Worm (Caenorhabditis elegans) whole organism, young adult: Measurements from ENCODE around the gene F49C12.4.

Experiments
- B0336.3 ChIP-seq: fragments of 200-800 bp; sonication (Bioruptor generic); IDR thresholded peaks from 2 replicates; pipeline ENCODE4 v1.3.6; 2022; ENCODE audit warnings: missing genetic modification characterization, missing compliant biosample characterization
- Y53G8AR.9 ChIP-seq: fragments of 200-800 bp; sonication (Bioruptor generic); conservative IDR thresholded peaks from 2 replicates; pipeline ENCODE4 v1.3.6; 2022; ENCODE audit warnings: missing genetic modification reagents, missing genetic modification characterization, missing compliant biosample characterization
- Y56A3A.18 ChIP-seq: fragments of 200-800 bp; sonication (Bioruptor generic); IDR thresholded peaks from 2 replicates; pipeline ENCODE4 v1.3.6; 2022; ENCODE audit warnings: missing genetic modification reagents, missing genetic modification characterization, missing compliant biosample characterization
- ZK185.1 ChIP-seq: sonication (generic microtip); optimal IDR thresholded peaks from 2 replicates; lab custom pipeline; 2016; ENCODE audit warnings: mild to moderate bottlenecking, missing genetic modification characterization, missing compliant biosample characterization; ENCODE audit not compliant: poor library complexity, severe bottlenecking
- akir-1 ChIP-seq: fragments of 200-800 bp; sonication (Bioruptor generic); optimal IDR thresholded peaks from 2 replicates; lab custom pipeline; 2018; ENCODE audit warnings: mild to moderate bottlenecking, missing genetic modification characterization, moderate library complexity, missing compliant biosample characterization
- bed-2 ChIP-seq: fragments of 200-800 bp; sonication (Bioruptor generic); IDR thresholded peaks from 2 replicates; pipeline ENCODE4 v1.3.6; 2022; ENCODE audit warnings: missing genetic modification reagents, missing genetic modification characterization, missing compliant biosample characterization
- ccch-3 ChIP-seq: fragments of 200-800 bp; sonication (Bioruptor generic); optimal IDR thresholded peaks from 2 replicates; lab custom pipeline; 2018; ENCODE audit warnings: mild to moderate bottlenecking, missing genetic modification characterization, missing compliant biosample characterization
- cebp-1 ChIP-seq, 2 experiments: fragments of 200-800 bp in 1 of 2; sonication (Bioruptor generic) in 1 of 2; sonication (generic microtip) in 1 of 2; IDR thresholded peaks in 1 of 2; optimal IDR thresholded peaks in 1 of 2; 2 replicates each; pipeline versions ENCODE4 v1.3.6 to Lab custom; 2017 to 2022; ENCODE audit warnings: missing compliant biosample characterization in 2 of 2, missing genetic modification characterization in 2 of 2, mild to moderate bottlenecking in 1 of 2, missing genetic modification reagents in 1 of 2, moderate library complexity in 1 of 2
- die-1 ChIP-seq: sonication (generic microtip); optimal IDR thresholded peaks from 2 replicates; lab custom pipeline; 2016; ENCODE audit warnings: missing genotype, mild to moderate bottlenecking, missing genetic modification characterization, missing compliant biosample characterization
- dpl-1 ChIP-seq: fragments of 150-350 bp; optimal IDR thresholded peaks from 2 replicates; lab custom pipeline; 2014; ENCODE audit warnings: missing biosample characterization, missing genetic modification reagents, missing genetic modification characterization
- efl-1 ChIP-seq: fragments of 150-350 bp; optimal IDR thresholded peaks from 2 replicates; lab custom pipeline; 2014; ENCODE audit warnings: missing biosample characterization, missing genetic modification reagents, missing genetic modification characterization
- egrh-3 ChIP-seq: fragments of 200-800 bp; sonication (Bioruptor generic); IDR thresholded peaks from 2 replicates; pipeline ENCODE4 v1.3.6; 2022; ENCODE audit warnings: missing genetic modification reagents, missing genetic modification characterization, missing compliant biosample characterization
- gei-17 ChIP-seq: fragments of 200-800 bp; sonication (Bioruptor generic); optimal IDR thresholded peaks from 2 replicates; lab custom pipeline; 2018; ENCODE audit warnings: mild to moderate bottlenecking, missing genetic modification characterization, missing compliant biosample characterization
- him-1 ChIP-seq: sonication (generic microtip); optimal IDR thresholded peaks from 2 replicates; lab custom pipeline; 2016; ENCODE audit warnings: missing genotype, missing genetic modification reagents, missing genetic modification characterization, missing compliant biosample characterization
- hmg-20 ChIP-seq: fragments of 200-800 bp; sonication (Bioruptor generic); IDR thresholded peaks from 2 replicates; pipeline ENCODE4 v1.3.6; 2022; ENCODE audit warnings: missing genetic modification reagents, missing genetic modification characterization, missing compliant biosample characterization
- let-607 ChIP-seq, 2 experiments: fragments of 200-800 bp in 1 of 2; sonication (Bioruptor generic) in 1 of 2; sonication (generic microtip) in 1 of 2; optimal IDR thresholded peaks; 2 replicates each; lab custom pipeline; 2016 to 2018; ENCODE audit warnings: mild to moderate bottlenecking in 2 of 2, missing compliant biosample characterization in 2 of 2, missing genetic modification characterization in 2 of 2, moderate library complexity in 2 of 2, missing genotype in 1 of 2
- lin-40 ChIP-seq: sonication (generic microtip); optimal IDR thresholded peaks from 2 replicates; lab custom pipeline; 2016; ENCODE audit warnings: missing genetic modification characterization, mild to moderate bottlenecking, missing compliant biosample characterization, missing genotype, missing genetic modification reagents
- madf-3 ChIP-seq: fragments of 200-800 bp; sonication (Bioruptor generic); IDR thresholded peaks from 2 replicates; pipeline ENCODE4 v1.3.6; 2022; ENCODE audit warnings: missing genetic modification reagents, missing genetic modification characterization, missing compliant biosample characterization
- madf-6 ChIP-seq: fragments of 200-800 bp; sonication (Bioruptor generic); IDR thresholded peaks from 2 replicates; pipeline ENCODE4 v1.3.6; 2022; ENCODE audit warnings: missing genetic modification reagents, missing genetic modification characterization, missing compliant biosample characterization
- madf-8 ChIP-seq: fragments of 200-800 bp; sonication (Bioruptor generic); conservative IDR thresholded peaks from 2 replicates; pipeline ENCODE4 v1.3.6; 2022; ENCODE audit warnings: missing genetic modification reagents, missing genetic modification characterization, missing compliant biosample characterization
- mcd-1 ChIP-seq: fragments of 200-800 bp; sonication (Bioruptor generic); IDR thresholded peaks from 2 replicates; pipeline ENCODE4 v1.3.6; 2022; ENCODE audit warnings: missing genetic modification reagents, missing genetic modification characterization, missing compliant biosample characterization
- mel-28 ChIP-seq: sonication (generic microtip); optimal IDR thresholded peaks from 2 replicates; lab custom pipeline; 2016; ENCODE audit warnings: borderline replicate concordance, mild to moderate bottlenecking, missing genetic modification characterization, missing compliant biosample characterization
- mxl-1 ChIP-seq: sonication (generic microtip); optimal IDR thresholded peaks from 2 replicates; lab custom pipeline; 2016; ENCODE audit warnings: missing genetic modification characterization, missing compliant biosample characterization
- nhr-80 ChIP-seq: sonication (generic microtip); optimal IDR thresholded peaks from 2 replicates; lab custom pipeline; 2016; ENCODE audit warnings: missing genetic modification characterization, missing compliant biosample characterization
- snpc-4 ChIP-seq, 5 experiments: fragments of 150-350 bp in 1 of 5; sonication (generic microtip) in 4 of 5; optimal IDR thresholded peaks; 2 replicates each; lab custom pipeline; 2014 to 2018; ENCODE audit warnings: missing genetic modification characterization in 5 of 5, missing biosample characterization in 3 of 5, antibody characterized with exemption in 2 of 5, mild to moderate bottlenecking in 2 of 5, missing compliant biosample characterization in 2 of 5, missing genotype in 2 of 5, moderate library complexity in 2 of 5, missing genetic modification reagents in 1 of 5
- somi-1 ChIP-seq: fragments of 200-800 bp; sonication (Bioruptor generic); optimal IDR thresholded peaks from 2 replicates; lab custom pipeline; 2018; ENCODE audit warnings: mild to moderate bottlenecking, missing genetic modification characterization, missing compliant biosample characterization
- tbp1 ChIP-seq: fragments of 200-800 bp; sonication (Bioruptor generic); optimal IDR thresholded peaks from 2 replicates; lab custom pipeline; 2018; ENCODE audit warnings: mild to moderate bottlenecking, missing genetic modification characterization, missing compliant biosample characterization
- unc-62 ChIP-seq: fragments of 150-350 bp; optimal IDR thresholded peaks from 2 replicates; lab custom pipeline; 2014; ENCODE audit warnings: missing biosample characterization, missing genetic modification reagents, missing genetic modification characterization
- zfh-2 ChIP-seq: fragments of 200-800 bp; sonication (Bioruptor generic); conservative IDR thresholded peaks from 2 replicates; pipeline ENCODE4 v1.3.6; 2022; ENCODE audit warnings: missing genetic modification reagents, missing genetic modification characterization, missing compliant biosample characterization
- ztf-22 ChIP-seq: fragments of 200-800 bp; sonication (Bioruptor generic); optimal IDR thresholded peaks from 2 replicates; lab custom pipeline; 2018; ENCODE audit warnings: mild to moderate bottlenecking, missing genetic modification characterization, moderate library complexity, missing compliant biosample characterization
- ztf-3 ChIP-seq: fragments of 200-800 bp; sonication (Bioruptor generic); optimal IDR thresholded peaks from 2 replicates; lab custom pipeline; 2018; ENCODE audit warnings: mild to moderate bottlenecking, missing genetic modification characterization, missing compliant biosample characterization

F49C12.4 gene

ce11 chrIV:9303994-9304393, at the start of gene F49C12.4:
TSS of gene F49C12.4 (minus strand) at chrIV:9304094.
- TF ChIP-seq mel-28 (tag; lab: Kevin White, UChicago) (no peak), Y53G8AR.9 (GFP tag; lab: Robert Waterston, UW) (no peak), somi-1 (no peak), nhr-80 (no peak), ztf-22 (no peak), ZK185.1 (tag; lab: Kevin White, UChicago) (no peak), akir-1 (GFP tag; lab: Kevin White, UChicago) (no peak), lin-40 (tag; lab: Kevin White, UChicago) (no peak), ztf-3 (GFP tag; lab: Kevin White, UChicago) (no peak), egrh-3 (GFP tag; lab: Robert Waterston, UW) (no peak)

- TF ChIP-seq madf-3: no peak
- TF ChIP-seq madf-6 (GFP tag; lab: Robert Waterston, UW): peak; percentile 24; the same call in 1 of the 2 replicates
- no peak for TF ChIP-seq snpc-4 (GFP tag; optimal IDR thresholded peaks at IDR 0.05; lab: Kevin White, UChicago)
- TF ChIP-seq snpc-4 (tag; optimal IDR thresholded peaks at IDR 0.05; lab: Kevin White, UChicago): peak in 1 of 4 experiments; percentile 30
- 0 out of 2 replicates have a peak, but pooled peaks have one; percentile 10 for TF ChIP-seq B0336.3 (GFP tag; lab: Robert Waterston, UW)
- 0 out of 2 replicates have a peak, but pooled peaks have one; percentile 27 for TF ChIP-seq Y56A3A.18 (GFP tag; lab: Robert Waterston, UW)
Measured at ce11 chrIV:9343102-9343599, 39.3 kb upstream of the F49C12.4 start, which contains the start of gene pigc-1. TSS of gene pigc-1 (minus strand) at chrIV:9343152.

ce11 chrIV:9341591-9341990, 37.7 kb upstream of the F49C12.4 start, which contains the start of gene vps-26:
TSS of gene vps-26 (minus strand) at chrIV:9341790.
- TF ChIP-seq cebp-1 (GFP tag; IDR thresholded peaks at IDR 0.05; lab: Robert Waterston, UW) (no peak), cebp-1 (tag; optimal IDR thresholded peaks at IDR 0.05; lab: Kevin White, UChicago) (peak; percentile 23), snpc-4 (GFP tag; optimal IDR thresholded peaks at IDR 0.05; lab: Kevin White, UChicago) (no peak), snpc-4 (tag; optimal IDR thresholded peaks at IDR 0.05; lab: Kevin White, UChicago) (peak in 1 of 4 experiments; percentile 6), mxl-1 (tag; lab: Kevin White, UChicago) (no peak), him-1 (tag; lab: Kevin White, UChicago) (peak; percentile 22), tbp1 (GFP tag; lab: Kevin White, UChicago) (no peak), madf-8 (GFP tag; lab: Robert Waterston, UW) (no peak), die-1 (tag; lab: Kevin White, UChicago) (no peak), hmg-20 (no peak), mcd-1 (GFP tag; lab: Robert Waterston, UW) (peak; percentile 84), efl-1 (GFP tag; lab: Kevin White, UChicago) (peak; percentile 22)

- no peak for TF ChIP-seq ccch-3 (GFP tag; lab: Kevin White, UChicago)
- TF ChIP-seq let-607 (tag; optimal IDR thresholded peaks at IDR 0.05; lab: Kevin White, UChicago): no peak
- no peak for TF ChIP-seq dpl-1 (GFP tag; lab: Kevin White, UChicago)
- no peak for TF ChIP-seq Y53G8AR.9 (GFP tag; lab: Robert Waterston, UW)
- TF ChIP-seq, all 124 proteins: peak for 0
Measured at ce11 chrIV:9339205-9339604, 35.3 kb upstream of the F49C12.4 start, which contains the start of gene T20D3.6. TSS of gene T20D3.6 (minus strand) at chrIV:9339305.

- TF ChIP-seq die-1 (tag; lab: Kevin White, UChicago) (no peak), him-1 (tag; lab: Kevin White, UChicago) (peak; percentile 45), bed-2 (no peak), unc-62 (GFP tag; lab: Kevin White, UChicago) (no peak), zfh-2 (GFP tag; lab: Robert Waterston, UW) (no peak), gei-17 (GFP tag; lab: Kevin White, UChicago) (no peak), Y56A3A.18 (GFP tag; lab: Robert Waterston, UW) (no peak)
Measured at ce11 chrIV:9336538-9337090, 32.7 kb upstream of the F49C12.4 start, which contains the start of gene T20D3.5. TSS of gene T20D3.5 (plus strand) at chrIV:9337040.
